Worm (Caenorhabditis elegans): Measurements from ENCODE around the gene C49F5.8.

C49F5.8 gene

DNA sequence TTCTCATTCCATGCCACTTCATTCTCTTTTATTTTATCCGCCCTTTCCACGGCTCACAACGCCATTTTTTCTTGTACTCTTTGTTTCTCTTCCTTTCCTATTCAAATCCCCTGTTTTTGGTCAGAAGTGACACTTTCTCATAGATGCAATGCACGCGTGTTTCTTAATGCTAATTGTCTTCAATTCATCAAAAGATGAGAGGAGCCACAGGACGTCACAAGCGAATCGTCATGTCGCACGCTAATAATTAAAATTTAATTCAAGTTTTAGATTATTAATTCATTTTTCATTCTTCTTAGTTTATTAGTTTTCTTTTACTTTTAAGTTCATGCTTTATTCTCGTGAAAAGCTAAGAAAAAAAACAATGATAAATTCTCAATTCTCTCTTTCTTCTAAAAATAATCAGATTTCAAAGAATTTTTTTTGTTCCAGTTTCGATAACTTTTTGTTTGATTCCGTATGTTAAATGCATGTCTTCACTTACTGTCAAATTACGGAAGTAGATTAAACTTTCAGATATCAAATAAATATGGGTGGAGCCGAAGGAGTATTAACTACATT lies 39.1 kb upstream of the C49F5.8 start, which contains the start of gene Y62H9A.14:
Gene Y62H9A.14 (plus strand): TSS at position 511 of the 561 bp plus-strand sequence.
- TF ChIP-seq ceh-20 (GFP tag; IDR thresholded peaks at IDR 0.05) (no peak), nhr-111 (GFP tag; optimal IDR thresholded peaks at IDR 0.05) (no peak), mdt-29 (GFP tag; IDR thresholded peaks at IDR 0.05) (no peak), unc-39 (tag; optimal IDR thresholded peaks at IDR 0.05) (no peak), unc-130 (GFP tag; optimal IDR thresholded peaks at IDR 0.05) (no peak), aly-2 (tag; optimal IDR thresholded peaks at IDR 0.05) (no peak), ZK546.5 (tag; optimal IDR thresholded peaks at IDR 0.05) (no peak)

DNA sequence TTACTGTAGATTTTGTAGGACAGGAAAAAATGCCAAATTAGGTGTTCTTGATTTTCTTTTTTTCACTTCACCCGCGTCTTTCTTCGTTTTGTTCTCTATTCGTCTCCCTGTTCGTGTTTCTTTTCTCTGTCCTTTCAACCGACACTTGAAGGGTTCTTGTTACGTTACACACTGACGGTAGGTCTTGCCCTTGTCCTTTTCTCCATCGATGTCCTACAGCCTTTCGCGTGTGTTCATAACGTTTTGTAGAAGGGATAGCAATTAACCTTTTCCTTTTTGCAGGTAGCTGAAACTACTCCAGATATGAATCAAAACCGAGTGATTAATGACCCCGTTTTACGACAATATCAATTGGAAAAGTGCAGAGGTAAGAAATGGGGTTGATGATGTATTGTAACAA lies 35.8 kb upstream of the C49F5.8 start, which contains the start of gene F55G7.1:
Gene F55G7.1 (plus strand): TSS at position 276 of the 400 bp plus-strand sequence.
- TF ChIP-seq F49E8.2 (tag; optimal IDR thresholded peaks at IDR 0.05; ENCODE audit: borderline replicate concordance) (no peak), ces-1 (GFP tag; optimal IDR thresholded peaks at IDR 0.05) (no peak), snpc-1.2 (GFP tag; IDR thresholded peaks at IDR 0.05) (no peak), daf-8 (GFP tag; IDR thresholded peaks at IDR 0.05) (no peak), rbr-2 (tag; optimal IDR thresholded peaks at IDR 0.05) (peak; percentile 68), F10B5.3 (tag; optimal IDR thresholded peaks at IDR 0.05) (peak; percentile 88), spr-3 (GFP tag; optimal IDR thresholded peaks at IDR 0.05) (peak; percentile 58), daf-12 (tag; optimal IDR thresholded peaks at IDR 0.05) (no peak), zfp-2 (tag; optimal IDR thresholded peaks at IDR 0.05) (no peak), ama-1 (optimal IDR thresholded peaks at IDR 0.05) (no peak), nhr-48 (tag; optimal IDR thresholded peaks at IDR 0.05) (peak; percentile 13), ceh-20 (GFP tag; IDR thresholded peaks at IDR 0.05) (0 out of 2 replicates have a peak, but pooled peaks have one; percentile 37), ceh-44 (GFP tag; IDR thresholded peaks at IDR 0.05) (peak; percentile 20; the same call in 1 of the 2 replicates), set-16 (GFP tag; IDR thresholded peaks at IDR 0.05) (no peak), nhr-102 (tag; optimal IDR thresholded peaks at IDR 0.05) (peak; percentile 84), zag-1 (tag; optimal IDR thresholded peaks at IDR 0.05) (no peak), nhr-237 (tag; optimal IDR thresholded peaks at IDR 0.05) (no peak), aha-1 (tag) (peak; percentile 97), unc-130 (GFP tag; optimal IDR thresholded peaks at IDR 0.05) (no peak), dve-1 (tag; optimal IDR thresholded peaks at IDR 0.05; ENCODE audit: insufficient read depth) (peak; percentile 71), lsy-2 (tag; optimal IDR thresholded peaks at IDR 0.05) (peak in 1 of 2 experiments; percentile 14), zip-2 (tag; optimal IDR thresholded peaks at IDR 0.05) (peak; percentile 50), aly-2 (tag; optimal IDR thresholded peaks at IDR 0.05) (no peak), nhr-42 (GFP tag; IDR thresholded peaks at IDR 0.05) (peak; percentile 60; the same call in 1 of the 2 replicates), lin-29 (GFP tag; IDR thresholded peaks at IDR 0.05) (no peak), unc-62 (GFP tag; optimal IDR thresholded peaks at IDR 0.05 in 1 of 2) (peak in 1 of 2 experiments; percentile 95), unc-62 (tag; optimal IDR thresholded peaks at IDR 0.05) (no peak), ztf-7 (tag; optimal IDR thresholded peaks at IDR 0.05) (peak; percentile 71), daf-19 (GFP tag; conservative IDR thresholded peaks at IDR 0.05) (no peak), fos-1 (tag; optimal IDR thresholded peaks at IDR 0.05) (no peak), hmg-1.1 (GFP tag; IDR thresholded peaks at IDR 0.05) (peak; percentile 86), daf-16 (GFP tag; optimal IDR thresholded peaks at IDR 0.05) (peak in 1 of 2 experiments; percentile 47), daf-16 (tag; optimal IDR thresholded peaks at IDR 0.05) (peak; percentile 50), dmd-6 (GFP tag; IDR thresholded peaks at IDR 0.05) (peak; percentile 41), lin-13 (GFP tag; optimal IDR thresholded peaks at IDR 0.05) (peak; percentile 51), arid-1 (GFP tag; conservative IDR thresholded peaks at IDR 0.05) (no peak), lin-15B (tag; optimal IDR thresholded peaks at IDR 0.05) (no peak), mes-2 (tag; optimal IDR thresholded peaks at IDR 0.05; ENCODE audit: poor library complexity, severe bottlenecking) (peak; percentile 85), pqm-1 (tag; optimal IDR thresholded peaks at IDR 0.05) (no peak), nhr-25 (tag; optimal IDR thresholded peaks at IDR 0.05; ENCODE audit: borderline replicate concordance, insufficient read depth) (no peak), nhr-11 (tag; optimal IDR thresholded peaks at IDR 0.05) (no peak), pha-4 (GFP tag; IDR thresholded peaks at IDR 0.05) (no peak; the same call in 1 of the 2 replicates), pha-4 (tag; optimal IDR thresholded peaks at IDR 0.05) (no peak), F44E2.7 (GFP tag; IDR thresholded peaks at IDR 0.05) (no peak), spr-1 (tag; optimal IDR thresholded peaks at IDR 0.05) (peak; percentile 35), attf-4 (tag; optimal IDR thresholded peaks at IDR 0.05) (no peak)

All from whole organism, L4 larva.